Worm (Caenorhabditis elegans) whole organism, midembryonic: ENCODE measurements around the gene R02E12.5.

Experiments used
- T22C8.4 ChIP-seq: fragments of 200-800 bp; sonication (Bioruptor generic); IDR thresholded peaks from 2 replicates; pipeline ENCODE4 v1.3.6; 2022; ENCODE audit warnings: missing genetic modification characterization, missing compliant biosample characterization
- cog-1 ChIP-seq: sonication (generic microtip); optimal IDR thresholded peaks from 2 replicates; lab custom pipeline; 2016; ENCODE audit warnings: missing genetic modification characterization, missing compliant biosample characterization
- flt-1 ChIP-seq: fragments of 200-800 bp; sonication (Bioruptor generic); IDR thresholded peaks from 2 replicates; pipeline ENCODE4 v1.3.6; 2022; ENCODE audit warnings: missing genetic modification characterization, missing compliant biosample characterization
- klf-2 ChIP-seq: fragments of 200-800 bp; sonication (Bioruptor generic); conservative IDR thresholded peaks from 2 replicates; pipeline ENCODE4 v1.3.6; 2022; ENCODE audit warnings: missing genetic modification reagents, missing genetic modification characterization, missing compliant biosample characterization
- med-1 ChIP-seq: sonication (generic microtip); optimal IDR thresholded peaks from 2 replicates; lab custom pipeline; 2017; ENCODE audit warnings: missing genetic modification characterization, mild to moderate bottlenecking, missing compliant biosample characterization, antibody characterized with exemption, missing genetic modification reagents; ENCODE audit not compliant: insufficient read depth
- ref-1 ChIP-seq: fragments of 200-800 bp; sonication (Bioruptor generic); conservative IDR thresholded peaks from 2 replicates; pipeline ENCODE4 v1.3.6; 2022; ENCODE audit warnings: missing genetic modification reagents, missing genetic modification characterization, missing compliant biosample characterization
- tab-1 ChIP-seq: fragments of 200-800 bp; sonication (Bioruptor generic); IDR thresholded peaks from 2 replicates; pipeline ENCODE4 v1.3.6; 2022; ENCODE audit warnings: missing genetic modification characterization, missing compliant biosample characterization
- ztf-23 ChIP-seq: fragments of 200-800 bp; sonication (Bioruptor generic); IDR thresholded peaks from 2 replicates; pipeline ENCODE4 v1.3.6; 2022; ENCODE audit warnings: missing genetic modification reagents, missing genetic modification characterization, missing compliant biosample characterization
- ztf-29 ChIP-seq: fragments of 200-800 bp; sonication (Bioruptor generic); IDR thresholded peaks from 2 replicates; pipeline ENCODE4 v1.3.6; 2022; ENCODE audit warnings: missing genetic modification reagents, missing genetic modification characterization, missing compliant biosample characterization

The R02E12.5 gene

ce11 chrX:3968209-3968960 is 28.8 kb upstream of the R02E12.5 start, which contains the start of gene C16B8.3:
C16B8.3 (minus strand) TSS chrX:3968634.
- TF ChIP-seq flt-1 (GFP tag; lab: Robert Waterston, UW) (no peak), ztf-23 (GFP tag; lab: Robert Waterston, UW) (no peak), T22C8.4 (no peak), tab-1 (GFP tag; lab: Robert Waterston, UW) (no peak), cog-1 (no peak), ztf-29 (no peak), ref-1 (GFP tag; lab: Robert Waterston, UW) (no peak), klf-2 (GFP tag; lab: Robert Waterston, UW) (no peak), med-1 (GFP tag; lab: Kevin White, UChicago) (no peak)

ce11 chrX:3969353-3969752 is 27.8 kb upstream of the R02E12.5 start:
- TF ChIP-seq med-1 (GFP tag; lab: Kevin White, UChicago) (peak; percentile 52), T22C8.4 (peak; percentile 79), tab-1 (GFP tag; lab: Robert Waterston, UW) (peak; percentile 87), ztf-23 (GFP tag; lab: Robert Waterston, UW) (peak; percentile 83), cog-1 (no peak), ref-1 (GFP tag; lab: Robert Waterston, UW) (peak; percentile 73), flt-1 (GFP tag; lab: Robert Waterston, UW) (peak; percentile 92), klf-2 (GFP tag; lab: Robert Waterston, UW) (no peak; the same call in 1 of the 2 replicates), ztf-29 (peak; percentile 84)

- TF ChIP-seq ztf-23 (GFP tag; lab: Robert Waterston, UW) (peak; percentile 88), cog-1 (peak; percentile 89), ref-1 (GFP tag; lab: Robert Waterston, UW) (peak; percentile 89), klf-2 (GFP tag; lab: Robert Waterston, UW) (peak; percentile 76), tab-1 (GFP tag; lab: Robert Waterston, UW) (peak; percentile 95), T22C8.4 (peak; percentile 86), flt-1 (GFP tag; lab: Robert Waterston, UW) (peak; percentile 98), ztf-29 (peak; percentile 92), med-1 (GFP tag; lab: Kevin White, UChicago) (peak; percentile 58)
Measured at ce11 chrX:3969980-3970403, 27.1 kb upstream of the R02E12.5 start.

ce11 chrX:3970786-3971185 is 26.4 kb upstream of the R02E12.5 start:
- TF ChIP-seq flt-1 (GFP tag; lab: Robert Waterston, UW) (no peak), tab-1 (GFP tag; lab: Robert Waterston, UW) (no peak), T22C8.4 (no peak), ztf-23 (GFP tag; lab: Robert Waterston, UW) (no peak), med-1 (GFP tag; lab: Kevin White, UChicago) (no peak), ref-1 (GFP tag; lab: Robert Waterston, UW) (no peak), cog-1 (no peak), klf-2 (GFP tag; lab: Robert Waterston, UW) (no peak)

ce11 chrX:3973534-3973933 is 23.6 kb upstream of the R02E12.5 start, which contains the start of gene C16B8.4:
C16B8.4 (minus strand) TSS chrX:3973634.
- TF ChIP-seq ztf-29 (no peak), med-1 (GFP tag; lab: Kevin White, UChicago) (no peak), tab-1 (GFP tag; lab: Robert Waterston, UW) (no peak), klf-2 (GFP tag; lab: Robert Waterston, UW) (no peak), flt-1 (GFP tag; lab: Robert Waterston, UW) (no peak), T22C8.4 (no peak), cog-1 (no peak), ref-1 (GFP tag; lab: Robert Waterston, UW) (no peak)

ce11 chrX:3974160-3974559 is 23.0 kb upstream of the R02E12.5 start:
- no peak for TF ChIP-seq tab-1 (GFP tag; lab: Robert Waterston, UW)
- no peak for TF ChIP-seq T22C8.4

ce11 chrX:3976755-3977154 is 20.4 kb upstream of the R02E12.5 start:
- TF ChIP-seq ztf-23 (GFP tag; lab: Robert Waterston, UW) (no peak), ztf-29 (no peak), klf-2 (GFP tag; lab: Robert Waterston, UW) (no peak), ref-1 (GFP tag; lab: Robert Waterston, UW) (no peak), cog-1 (no peak), tab-1 (GFP tag; lab: Robert Waterston, UW) (no peak), T22C8.4 (no peak), flt-1 (GFP tag; lab: Robert Waterston, UW) (no peak), med-1 (GFP tag; lab: Kevin White, UChicago) (no peak)

ce11 chrX:3977271-3977670 is 19.9 kb upstream of the R02E12.5 start:
- no peak for TF ChIP-seq ztf-29

ce11 chrX:3979146-3979545 is 18.0 kb upstream of the R02E12.5 start:
- TF ChIP-seq ztf-23 (GFP tag; lab: Robert Waterston, UW) (no peak), ref-1 (GFP tag; lab: Robert Waterston, UW) (no peak), flt-1 (GFP tag; lab: Robert Waterston, UW) (no peak), ztf-29 (no peak), klf-2 (GFP tag; lab: Robert Waterston, UW) (no peak), med-1 (GFP tag; lab: Kevin White, UChicago) (no peak), tab-1 (GFP tag; lab: Robert Waterston, UW) (no peak), T22C8.4 (no peak), cog-1 (no peak)

- no peak for TF ChIP-seq flt-1 (GFP tag; lab: Robert Waterston, UW)
- TF ChIP-seq T22C8.4: no peak
- no peak for TF ChIP-seq med-1 (GFP tag; lab: Kevin White, UChicago)
- TF ChIP-seq klf-2 (GFP tag; lab: Robert Waterston, UW): no peak
- TF ChIP-seq ztf-23 (GFP tag; lab: Robert Waterston, UW): no peak
- TF ChIP-seq cog-1: no peak
- no peak for TF ChIP-seq ref-1 (GFP tag; lab: Robert Waterston, UW)
- TF ChIP-seq ztf-29: no peak
- no peak for TF ChIP-seq tab-1 (GFP tag; lab: Robert Waterston, UW)
Measured at ce11 chrX:3982370-3982769, 14.8 kb upstream of the R02E12.5 start.
